Worm (Caenorhabditis elegans) whole organism, L4/young adult: ENCODE measurements around the gene R11E3.1.

Source experiments
- W03F9.2 ChIP-seq: fragments of 150-350 bp; optimal IDR thresholded peaks from 2 replicates; lab custom pipeline; 2014; ENCODE audit warnings: missing biosample characterization, missing genetic modification characterization
- dao-5 ChIP-seq: sonication (generic microtip); optimal IDR thresholded peaks from 2 replicates; lab custom pipeline; 2016; ENCODE audit warnings: missing genotype, missing genetic modification characterization, moderate library complexity, missing compliant biosample characterization
- him-1 ChIP-seq: sonication (generic microtip); optimal IDR thresholded peaks from 2 replicates; lab custom pipeline; 2016; ENCODE audit warnings: missing genotype, missing genetic modification reagents, missing genetic modification characterization, missing compliant biosample characterization

R11E3.1 gene

DNA sequence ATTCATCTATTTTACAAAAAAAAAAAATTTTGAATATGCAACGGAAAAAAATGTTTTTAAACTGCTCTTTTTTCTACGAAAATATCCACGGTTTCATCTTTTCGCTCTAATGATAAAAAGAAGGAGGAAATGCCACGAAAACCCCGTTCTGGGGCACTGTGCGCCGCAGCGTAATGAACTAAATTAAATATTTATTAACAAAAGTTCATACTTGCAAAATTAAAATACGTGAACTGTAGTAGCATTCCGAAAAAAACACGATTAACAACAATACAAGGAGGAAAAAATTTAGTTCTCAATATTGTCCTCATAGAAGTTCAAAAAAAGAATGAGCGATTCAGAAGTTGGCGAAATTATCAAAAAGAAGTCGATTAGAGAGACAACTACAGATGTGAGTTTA lies at the start of gene R11E3.1:
Gene R11E3.1, plus strand, starts transcription at position 301 of the 400 bp plus-strand sequence.
- no peak for TF ChIP-seq W03F9.2 (tag; lab: Kevin White, UChicago)
- TF ChIP-seq him-1 (tag; lab: Kevin White, UChicago), result no peak
- TF ChIP-seq dao-5 (tag; lab: Kevin White, UChicago), result no peak

DNA sequence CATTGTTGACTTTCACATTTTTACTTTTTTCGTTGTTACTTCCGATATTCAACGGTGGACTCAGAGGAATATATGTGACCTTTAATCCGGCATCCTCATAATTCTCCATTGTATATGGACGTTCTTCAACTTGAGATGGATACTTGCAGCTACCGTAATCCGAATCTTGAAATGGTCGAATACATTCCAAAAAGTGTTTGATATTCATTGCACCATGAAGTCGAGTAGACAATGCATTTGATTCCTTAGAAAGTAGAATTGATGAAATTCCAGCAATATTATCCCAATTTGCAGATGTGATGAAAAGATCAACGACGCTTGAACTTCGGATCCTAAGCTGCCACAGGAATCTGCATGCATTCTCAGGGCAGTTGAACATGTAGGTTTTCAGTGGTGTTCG lies 47.1 kb upstream of the R11E3.1 start:
- TF ChIP-seq him-1 (tag; lab: Kevin White, UChicago) (no peak), W03F9.2 (tag; lab: Kevin White, UChicago) (no peak), dao-5 (tag; lab: Kevin White, UChicago) (no peak)

DNA sequence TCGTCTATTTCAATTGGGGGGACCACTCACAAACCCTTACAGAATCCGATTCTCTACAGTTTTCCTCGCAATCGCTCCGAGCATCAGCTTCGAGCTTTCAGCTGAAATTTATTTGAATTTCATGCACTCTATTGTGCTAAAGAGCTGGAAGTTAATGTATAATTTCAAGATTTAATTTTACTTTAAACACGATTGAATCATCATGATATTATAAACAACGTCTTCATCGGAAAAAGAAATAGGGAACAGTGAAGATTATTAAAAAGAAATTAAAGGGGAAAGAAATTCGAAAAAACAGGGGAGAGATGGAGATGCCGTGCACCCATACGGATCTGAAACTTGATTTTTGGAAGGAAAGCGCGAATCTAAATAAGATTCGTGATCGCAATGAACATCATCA lies 45.4 kb upstream of the R11E3.1 start, which contains the start of gene hoe-1:
Gene hoe-1, minus strand, starts transcription at position 101 of the 400 bp plus-strand sequence.
- no peak for TF ChIP-seq W03F9.2 (tag; lab: Kevin White, UChicago)
- no peak for TF ChIP-seq him-1 (tag; lab: Kevin White, UChicago)
- TF ChIP-seq dao-5 (tag; lab: Kevin White, UChicago), result no peak

DNA sequence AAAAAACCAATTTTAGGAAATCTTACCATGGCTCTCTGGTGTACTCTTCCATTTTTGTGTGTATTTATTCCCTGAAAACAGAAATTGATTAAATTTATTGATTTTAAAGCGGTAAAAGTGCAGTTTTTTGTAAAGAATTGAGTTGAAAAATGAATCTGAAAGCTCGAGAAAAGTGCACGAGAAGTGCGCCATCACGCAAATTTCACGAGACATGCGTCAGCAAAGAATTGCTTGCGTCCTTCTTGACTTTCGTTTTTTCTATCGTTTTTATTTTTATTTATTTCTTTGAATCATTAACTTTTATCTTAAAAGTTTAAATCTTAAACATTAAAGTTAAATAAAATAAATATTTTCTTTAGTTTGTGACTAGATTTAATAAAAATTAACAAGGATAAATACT lies 44.1 kb upstream of the R11E3.1 start, which contains the start of gene timm-17B.1:
Gene timm-17B.1, minus strand, starts transcription at position 71 of the 400 bp plus-strand sequence.
- TF ChIP-seq dao-5 (tag; lab: Kevin White, UChicago), result no peak
- peak; percentile 96 for TF ChIP-seq W03F9.2 (tag; lab: Kevin White, UChicago)
- TF ChIP-seq him-1 (tag; lab: Kevin White, UChicago), result peak; percentile 10

DNA sequence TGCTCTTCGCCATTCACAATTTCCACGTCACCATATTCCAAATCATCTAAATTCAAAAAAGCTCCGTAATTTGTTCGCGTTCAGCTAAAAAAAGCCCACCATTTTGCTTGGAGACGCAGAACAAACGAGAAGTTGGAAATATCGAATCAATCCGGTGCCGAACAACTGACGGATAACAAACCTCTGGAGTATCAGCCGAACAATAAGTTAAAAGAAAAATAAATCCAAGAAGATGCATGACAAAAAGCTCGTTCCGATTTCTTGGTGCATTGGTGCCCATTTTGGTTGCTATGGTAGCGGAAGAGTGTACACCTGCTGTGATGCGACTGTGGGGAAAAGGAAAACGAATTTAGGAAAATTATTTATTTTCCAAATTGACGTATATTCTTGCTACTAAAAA lies 42.0 kb upstream of the R11E3.1 start, which contains the start of gene tctn-1:
Gene tctn-1, minus strand, starts transcription at position 280 of the 400 bp plus-strand sequence.
- TF ChIP-seq dao-5 (tag; lab: Kevin White, UChicago) (no peak), W03F9.2 (tag; lab: Kevin White, UChicago) (no peak), him-1 (tag; lab: Kevin White, UChicago) (no peak)

ce11 chrIV:4748408-4749105 lies 41.0 kb upstream of the R11E3.1 start, which contains the start of gene cyc-2.1:
Gene cyc-2.1 (minus strand): TSS chrIV:4749012.
- TF ChIP-seq W03F9.2 (tag; lab: Kevin White, UChicago) (no peak), dao-5 (tag; lab: Kevin White, UChicago) (peak; percentile 17), him-1 (tag; lab: Kevin White, UChicago) (no peak)

ce11 chrIV:4749155-4749554 lies 40.4 kb upstream of the R11E3.1 start:
- no peak for TF ChIP-seq him-1 (tag; lab: Kevin White, UChicago)
- TF ChIP-seq W03F9.2 (tag; lab: Kevin White, UChicago), result no peak
- TF ChIP-seq dao-5 (tag; lab: Kevin White, UChicago), result no peak

DNA sequence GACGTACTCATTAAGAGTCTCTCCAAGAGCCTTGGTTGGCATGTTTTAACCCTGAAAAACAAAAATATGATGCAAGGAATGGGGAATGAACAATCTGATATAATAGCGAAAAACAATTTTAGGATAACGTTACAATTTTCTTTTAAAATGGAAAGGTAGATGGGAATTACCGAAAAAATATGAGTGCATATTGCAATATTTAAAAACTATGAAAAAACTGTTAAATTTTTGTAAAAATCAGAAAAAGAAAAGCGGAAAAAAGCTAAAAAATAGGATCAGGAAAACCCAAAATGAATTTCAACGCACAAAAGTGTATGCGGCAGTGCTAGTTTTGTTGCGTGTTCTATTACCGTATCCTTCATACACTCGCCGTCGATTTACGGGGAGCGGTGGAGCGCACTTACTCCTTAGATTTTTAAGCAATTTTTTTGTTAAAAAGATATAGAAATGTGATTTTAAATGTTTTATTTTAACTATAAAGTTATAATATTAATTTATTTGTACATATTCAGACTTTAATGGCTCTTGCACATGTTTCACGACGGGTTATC lies 39.7 kb upstream of the R11E3.1 start, which contains the start of the genes rpl-20 and Y17G9B.5:
Gene rpl-20, minus strand, starts transcription at position 51 of the 551 bp plus-strand sequence.
Gene Y17G9B.5, plus strand, starts transcription at position 513 of the 551 bp plus-strand sequence.
- TF ChIP-seq dao-5 (tag; lab: Kevin White, UChicago) (peak; percentile 82), W03F9.2 (tag; lab: Kevin White, UChicago) (peak; percentile 99), him-1 (tag; lab: Kevin White, UChicago) (peak; percentile 99)

DNA sequence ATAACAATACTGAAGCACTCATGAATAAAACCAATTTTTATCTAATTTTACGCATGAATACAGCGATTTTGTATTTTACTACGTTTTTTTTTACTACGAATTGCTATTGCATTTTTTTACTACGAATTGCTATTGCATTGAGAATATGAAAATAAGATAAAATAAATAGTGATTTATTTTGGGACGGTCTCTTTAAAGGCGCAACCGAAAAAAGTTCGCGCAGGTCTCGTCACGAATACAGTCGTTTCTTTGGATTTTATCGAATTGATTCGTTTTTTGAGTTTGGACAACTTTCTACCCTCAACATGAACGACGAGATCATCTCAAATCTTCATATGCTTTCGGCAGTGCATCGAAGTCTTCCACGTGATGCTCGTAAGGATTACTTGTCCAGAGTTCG lies 37.7 kb upstream of the R11E3.1 start, which contains the start of gene Y17G9B.4:
Gene Y17G9B.4, plus strand, starts transcription at position 306 of the 400 bp plus-strand sequence.
- TF ChIP-seq W03F9.2 (tag; lab: Kevin White, UChicago) (no peak), him-1 (tag; lab: Kevin White, UChicago) (no peak), dao-5 (tag; lab: Kevin White, UChicago) (no peak)

DNA sequence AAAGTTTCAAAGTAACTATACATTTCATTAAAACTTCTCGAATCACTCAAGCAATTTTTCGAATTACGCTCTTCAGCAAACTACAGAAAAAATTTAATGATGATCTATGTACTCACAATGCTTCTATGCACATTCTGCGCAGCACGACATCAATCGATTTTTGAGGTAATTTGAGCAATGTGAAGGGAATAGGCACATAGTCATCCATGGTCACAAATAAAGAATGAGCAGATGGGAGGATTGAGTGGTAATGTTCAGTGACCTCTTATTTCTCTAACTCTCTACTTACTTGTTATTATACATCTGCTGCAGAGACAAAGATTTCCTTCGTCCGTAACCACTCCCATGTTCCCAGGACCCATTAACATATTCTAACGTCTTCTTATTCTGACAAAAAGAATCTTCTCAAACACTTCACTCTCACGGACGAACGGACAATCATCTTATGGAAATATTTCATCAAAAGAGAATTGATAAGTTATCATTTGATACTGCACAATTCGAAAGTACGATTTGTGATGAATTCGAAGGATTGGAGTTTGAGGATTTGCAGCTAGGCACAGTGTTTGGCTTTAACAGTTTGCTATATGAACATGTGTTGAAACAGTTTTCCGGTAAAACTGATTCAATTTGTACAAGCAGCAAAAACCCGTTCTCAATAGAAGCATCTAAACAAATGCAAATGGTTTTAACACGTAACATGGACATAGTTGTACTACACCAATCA lies 33.5 kb upstream of the R11E3.1 start, which contains the start of the genes fbxb-77 and Y17G9B.11:
Gene fbxb-77, minus strand, starts transcription at position 229 of the 727 bp plus-strand sequence.
Gene Y17G9B.11, plus strand, starts transcription at position 677 of the 727 bp plus-strand sequence.
- TF ChIP-seq dao-5 (tag; lab: Kevin White, UChicago) (no peak), W03F9.2 (tag; lab: Kevin White, UChicago) (no peak), him-1 (tag; lab: Kevin White, UChicago) (no peak)

DNA sequence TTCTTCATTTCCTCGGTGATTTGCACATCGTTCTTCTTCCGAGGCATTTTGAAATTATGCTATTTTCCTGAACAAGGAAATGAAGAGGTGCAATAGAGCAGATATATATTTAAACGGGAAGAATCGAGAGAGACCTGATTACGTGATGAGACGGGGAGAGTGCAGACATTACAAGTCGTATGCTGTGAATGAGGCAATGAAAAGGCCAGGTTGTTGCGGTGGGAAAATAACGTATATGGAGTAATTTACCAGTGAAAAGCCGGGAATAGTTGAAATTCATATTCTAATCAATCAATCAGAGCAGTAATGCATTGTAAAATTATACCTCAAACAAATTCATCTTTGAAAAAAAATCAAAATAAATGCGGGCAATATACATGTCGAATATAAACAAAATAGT lies 30.9 kb upstream of the R11E3.1 start, which contains the start of gene Y17G9B.8:
Gene Y17G9B.8, minus strand, starts transcription at position 182 of the 400 bp plus-strand sequence.
- TF ChIP-seq him-1 (tag; lab: Kevin White, UChicago) (no peak), dao-5 (tag; lab: Kevin White, UChicago) (no peak), W03F9.2 (tag; lab: Kevin White, UChicago) (no peak)

DNA sequence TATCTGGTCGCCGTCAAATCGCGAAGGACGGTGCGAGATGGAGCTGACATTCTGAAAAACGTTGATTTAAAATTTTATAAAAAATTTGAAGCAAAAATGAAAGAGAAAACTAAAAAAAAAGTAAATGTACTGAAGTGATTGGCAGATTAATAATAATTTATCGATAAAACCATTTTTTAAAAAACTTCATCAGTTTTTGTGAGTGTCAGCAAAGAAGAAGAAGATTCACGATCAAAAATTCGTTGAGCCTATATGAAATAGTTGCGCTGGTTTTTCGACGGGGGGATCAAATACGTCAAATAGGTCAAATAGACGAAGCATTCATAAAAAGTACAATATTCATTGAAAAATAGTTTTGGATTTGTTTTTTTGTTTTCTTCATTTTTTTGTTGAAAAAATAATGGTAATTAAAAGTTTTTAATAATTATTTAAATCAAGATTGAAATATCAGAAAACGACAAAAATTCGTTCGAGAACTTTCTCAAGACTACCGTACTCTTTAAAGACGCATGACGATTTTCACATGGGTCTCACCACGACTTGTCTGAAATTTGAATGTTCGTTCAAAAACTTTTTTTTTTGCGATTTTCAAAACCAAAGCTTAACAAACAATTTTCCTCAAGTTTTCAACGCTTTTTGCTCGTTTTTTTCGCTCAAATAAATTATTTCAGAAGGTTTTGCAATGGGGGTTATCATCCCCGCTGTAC lies 29.0 kb upstream of the R11E3.1 start, which contains the start of the genes memi-1 and cyp-31A3:
Gene memi-1, minus strand, starts transcription at position 51 of the 707 bp plus-strand sequence.
Gene cyp-31A3, plus strand, starts transcription at position 672 of the 707 bp plus-strand sequence.
- no peak for TF ChIP-seq dao-5 (tag; lab: Kevin White, UChicago)
- no peak for TF ChIP-seq W03F9.2 (tag; lab: Kevin White, UChicago)
- TF ChIP-seq him-1 (tag; lab: Kevin White, UChicago), result no peak
